Worm (Caenorhabditis elegans) whole organism, L1 larva: ENCODE results near the gene nhr-204.

ENCODE experiments used
- ces-1 ChIP-seq: fragments of 150-350 bp; optimal IDR thresholded peaks from 2 replicates; lab custom pipeline; 2014; ENCODE audit warnings: missing biosample characterization, missing genetic modification reagents, missing genetic modification characterization
- elt-2 ChIP-seq: sonication (generic microtip); optimal IDR thresholded peaks from 2 replicates; lab custom pipeline; 2016; ENCODE audit warnings: missing genetic modification characterization, mild to moderate bottlenecking, inconsistent platforms, missing compliant biosample characterization, missing genetic modification reagents
- zag-1 ChIP-seq: fragments of 150-350 bp; optimal IDR thresholded peaks from 2 replicates; lab custom pipeline; 2014; ENCODE audit warnings: missing biosample characterization, missing genetic modification characterization

- TF ChIP-seq ces-1 (no peak), elt-2 (tag; lab: Kevin White, UChicago) (no peak), zag-1 (tag; lab: Kevin White, UChicago) (no peak)
Measured at ce11 chrV:283953-284352, 25.3 kb upstream of the nhr-204 start.
